Worm (Caenorhabditis elegans): ENCODE measurements around the gene unc-30.

ce11 chrIV:13121396-13121795 is 2.6 kb downstream of the unc-30 start:
- no peak for TF ChIP-seq zag-1 (tag; optimal IDR thresholded peaks at IDR 0.05)
- TF ChIP-seq ama-1 (optimal IDR thresholded peaks at IDR 0.05), result no peak
- TF ChIP-seq unc-62 (GFP tag; optimal IDR thresholded peaks at IDR 0.05), result no peak
- no peak for TF ChIP-seq sea-2 (GFP tag; optimal IDR thresholded peaks at IDR 0.05)

Data from whole organism, L3 larva.